Worm (Caenorhabditis elegans) whole organism, mixed stage, embryonic: ENCODE data around the gene F10D7.3.

Source experiments
- M03D4.4 ChIP-seq: sonication (generic microtip); optimal IDR thresholded peaks from 2 replicates; lab custom pipeline; 2017; ENCODE audit warnings: mild to moderate bottlenecking, missing genetic modification characterization, missing compliant biosample characterization
- blmp-1 ChIP-seq: fragments of 150-350 bp; optimal IDR thresholded peaks from 2 replicates; lab custom pipeline; 2014; ENCODE audit warnings: missing biosample characterization, missing genetic modification characterization
- ceh-39 ChIP-seq: fragments of 150-350 bp; optimal IDR thresholded peaks from 2 replicates; lab custom pipeline; 2014; ENCODE audit warnings: missing biosample characterization, missing genetic modification characterization
- ceh-43 ChIP-seq: fragments of 200-800 bp; sonication (Bioruptor generic); optimal IDR thresholded peaks from 2 replicates; lab custom pipeline; 2018; ENCODE audit warnings: mild to moderate bottlenecking, missing genetic modification characterization, moderate library complexity, missing compliant biosample characterization
- ceh-83 ChIP-seq: fragments of 200-800 bp; sonication (Bioruptor generic); optimal IDR thresholded peaks from 2 replicates; lab custom pipeline; 2018; ENCODE audit warnings: mild to moderate bottlenecking, missing genetic modification characterization, missing compliant biosample characterization
- ces-1 ChIP-seq: fragments of 150-350 bp; optimal IDR thresholded peaks from 2 replicates; lab custom pipeline; 2014; ENCODE audit warnings: missing biosample characterization, missing genetic modification reagents, missing genetic modification characterization
- cnd-1 ChIP-seq: fragments of 200-800 bp; sonication (Bioruptor generic); optimal IDR thresholded peaks from 2 replicates; lab custom pipeline; 2018; ENCODE audit warnings: mild to moderate bottlenecking, missing genetic modification characterization, missing compliant biosample characterization
- elt-1 ChIP-seq: sonication (generic microtip); optimal IDR thresholded peaks from 2 replicates; lab custom pipeline; 2017; ENCODE audit warnings: missing genetic modification characterization, mild to moderate bottlenecking, missing compliant biosample characterization, antibody characterized with exemption, moderate library complexity, borderline replicate concordance; ENCODE audit not compliant: insufficient read depth
- elt-3 ChIP-seq: fragments of 150-350 bp; optimal IDR thresholded peaks from 2 replicates; lab custom pipeline; 2014; ENCODE audit warnings: missing biosample characterization, missing genetic modification characterization
- flh-1 ChIP-seq: fragments of 200-800 bp; sonication (Bioruptor generic); optimal IDR thresholded peaks from 2 replicates; lab custom pipeline; 2018; ENCODE audit warnings: mild to moderate bottlenecking, missing genetic modification characterization, moderate library complexity, missing compliant biosample characterization
- ham-2 ChIP-seq: fragments of 200-800 bp; sonication (Bioruptor generic); optimal IDR thresholded peaks from 2 replicates; lab custom pipeline; 2018; ENCODE audit warnings: mild to moderate bottlenecking, missing genetic modification characterization, missing compliant biosample characterization
- hlh-1 ChIP-seq: fragments of 150-350 bp; optimal IDR thresholded peaks from 2 replicates; lab custom pipeline; 2014; ENCODE audit warnings: missing biosample characterization, missing genetic modification reagents, missing genetic modification characterization
- lin-13 ChIP-seq: fragments of 150-350 bp; optimal IDR thresholded peaks from 2 replicates; lab custom pipeline; 2014; ENCODE audit warnings: missing biosample characterization, missing genetic modification characterization
- lin-32 ChIP-seq: fragments of 200-800 bp; sonication (Bioruptor generic); optimal IDR thresholded peaks from 2 replicates; lab custom pipeline; 2018; ENCODE audit warnings: mild to moderate bottlenecking, missing genetic modification characterization, missing compliant biosample characterization
- lsy-2 ChIP-seq: fragments of 150-350 bp; optimal IDR thresholded peaks from 2 replicates; lab custom pipeline; 2014; ENCODE audit warnings: missing biosample characterization, missing genetic modification characterization
- mep-1 ChIP-seq: fragments of 150-350 bp; optimal IDR thresholded peaks from 2 replicates; lab custom pipeline; 2017; ENCODE audit warnings: missing biosample characterization, missing genetic modification reagents, missing genetic modification characterization, inconsistent platforms
- mls-2 ChIP-seq: sonication (generic microtip); optimal IDR thresholded peaks from 2 replicates; lab custom pipeline; 2016; ENCODE audit warnings: mild to moderate bottlenecking, missing genetic modification characterization, moderate library complexity, missing compliant biosample characterization
- nhr-2 ChIP-seq: fragments of 150-350 bp; optimal IDR thresholded peaks from 2 replicates; lab custom pipeline; 2014; ENCODE audit warnings: missing biosample characterization, missing genetic modification characterization
- nhr-237 ChIP-seq: fragments of 150-350 bp; optimal IDR thresholded peaks from 2 replicates; lab custom pipeline; 2014; ENCODE audit warnings: missing biosample characterization, missing genetic modification characterization
- nhr-28 ChIP-seq: fragments of 150-350 bp; optimal IDR thresholded peaks from 2 replicates; lab custom pipeline; 2014; ENCODE audit warnings: missing biosample characterization, missing genetic modification characterization
- pha-4 ChIP-seq: fragments of 150-350 bp; optimal IDR thresholded peaks from 2 replicates; lab custom pipeline; 2018; ENCODE audit warnings: missing biosample characterization, missing genetic modification reagents, missing genetic modification characterization
- sem-2 ChIP-seq: fragments of 200-800 bp; sonication (Bioruptor generic); optimal IDR thresholded peaks from 2 replicates; lab custom pipeline; 2018; ENCODE audit warnings: mild to moderate bottlenecking, missing genetic modification characterization, missing compliant biosample characterization
- snpc-4 ChIP-seq: fragments of 150-350 bp; optimal IDR thresholded peaks from 2 replicates; lab custom pipeline; 2014; ENCODE audit warnings: missing biosample characterization, missing genetic modification characterization
- sptf-1 ChIP-seq: sonication (generic microtip); optimal IDR thresholded peaks from 2 replicates; lab custom pipeline; 2017; ENCODE audit warnings: mild to moderate bottlenecking, missing genetic modification characterization, moderate library complexity, missing compliant biosample characterization
- tbx-8 ChIP-seq: fragments of 200-800 bp; sonication (Bioruptor generic); optimal IDR thresholded peaks from 2 replicates; lab custom pipeline; 2018; ENCODE audit warnings: mild to moderate bottlenecking, missing genetic modification characterization, moderate library complexity, missing compliant biosample characterization
- unc-120 ChIP-seq: sonication (generic microtip); optimal IDR thresholded peaks from 2 replicates; lab custom pipeline; 2017; ENCODE audit warnings: missing genetic modification characterization, missing compliant biosample characterization; ENCODE audit not compliant: poor library complexity, severe bottlenecking
- unc-39 ChIP-seq: fragments of 150-350 bp; optimal IDR thresholded peaks from 2 replicates; lab custom pipeline; 2014; ENCODE audit warnings: missing biosample characterization, missing genetic modification characterization
- unc-62 ChIP-seq: fragments of 150-350 bp; optimal IDR thresholded peaks from 2 replicates; lab custom pipeline; 2014; ENCODE audit warnings: missing biosample characterization, missing genetic modification reagents, missing genetic modification characterization
- zip-8 ChIP-seq: fragments of 150-350 bp; optimal IDR thresholded peaks from 2 replicates; lab custom pipeline; 2014; ENCODE audit warnings: missing biosample characterization, missing genetic modification characterization

The F10D7.3 gene

ce11 chrX:17400425-17400824 lies 26.0 kb upstream of the F10D7.3 start:
- TF ChIP-seq sem-2 (GFP tag; lab: Kevin White, UChicago): no peak

ce11 chrX:17398293-17398692 lies 23.9 kb upstream of the F10D7.3 start, which contains the start of gene F11C7.7:
Gene F11C7.7 (plus strand): TSS chrX:17398593.
- TF ChIP-seq lsy-2 (tag; lab: Kevin White, UChicago) (no peak), M03D4.4 (tag; lab: Kevin White, UChicago) (no peak), unc-62 (GFP tag; lab: Kevin White, UChicago) (no peak), cnd-1 (tag; lab: Kevin White, UChicago) (no peak)

ce11 chrX:17396456-17396855 lies 22.0 kb upstream of the F10D7.3 start, which contains the start of the genes vap-1 and F11C7.2:
Gene vap-1 (minus strand): TSS chrX:17396556.
Gene F11C7.2 (plus strand): TSS chrX:17396814.
- TF ChIP-seq tbx-8 (GFP tag; lab: Kevin White, UChicago): no peak
- TF ChIP-seq zip-8: no peak
- TF ChIP-seq, all 35 proteins: peak for 0

ce11 chrX:17392182-17392581 lies 17.7 kb upstream of the F10D7.3 start:
- TF ChIP-seq ces-1 (GFP tag; lab: Kevin White, UChicago): peak; percentile 91
- peak; percentile 28 for TF ChIP-seq sptf-1 (tag; lab: Kevin White, UChicago)
- TF ChIP-seq flh-1 (GFP tag; lab: Kevin White, UChicago): no peak
- TF ChIP-seq lsy-2 (tag; lab: Kevin White, UChicago): peak; percentile 49
- peak; percentile 74 for TF ChIP-seq lin-13 (tag; lab: Kevin White, UChicago)
- peak; percentile 49 for TF ChIP-seq unc-120 (tag; lab: Kevin White, UChicago)
- peak; percentile 62 for TF ChIP-seq nhr-237 (tag; lab: Kevin White, UChicago)
- TF ChIP-seq mls-2 (tag; lab: Kevin White, UChicago): no peak
- peak; percentile 79 for TF ChIP-seq pha-4 (tag; lab: Kevin White, UChicago)
- peak; percentile 74 for TF ChIP-seq hlh-1
- peak; percentile 94 for TF ChIP-seq mep-1 (tag; lab: Kevin White, UChicago)
- TF ChIP-seq ceh-39: no peak
- peak; percentile 2 for TF ChIP-seq cnd-1 (tag; lab: Kevin White, UChicago)

DNA sequence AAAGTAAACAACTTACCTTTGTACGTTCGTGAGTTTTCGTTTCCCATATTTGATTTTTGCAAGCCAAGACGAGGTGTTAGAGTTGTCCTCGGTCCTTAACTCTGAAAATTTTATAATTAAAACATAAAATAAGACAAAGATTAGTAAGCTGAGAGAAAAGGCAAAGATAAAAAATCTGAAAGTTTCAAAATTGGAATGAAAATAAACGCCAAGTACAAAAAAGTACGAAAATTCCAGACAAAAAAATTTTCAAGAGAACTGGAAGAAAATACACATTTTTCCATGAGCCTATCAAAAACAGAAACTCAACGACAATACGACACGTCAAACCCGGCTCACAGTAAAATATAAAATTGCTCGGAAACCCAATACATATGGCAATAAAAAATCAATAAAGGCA lies 17.1 kb upstream of the F10D7.3 start, which contains the start of gene F10D7.5:
F10D7.5 (minus strand) TSS at position 101 of the 400 bp plus-strand sequence.
- TF ChIP-seq ham-2 (GFP tag; lab: Kevin White, UChicago) (no peak), pha-4 (tag; lab: Kevin White, UChicago) (no peak), ceh-83 (GFP tag; lab: Kevin White, UChicago) (no peak), mls-2 (tag; lab: Kevin White, UChicago) (no peak), unc-39 (tag; lab: Kevin White, UChicago) (no peak), nhr-28 (tag; lab: Kevin White, UChicago) (no peak)

ce11 chrX:17390531-17390930 lies 16.1 kb upstream of the F10D7.3 start:
- no peak for TF ChIP-seq blmp-1 (tag; lab: Kevin White, UChicago)
- no peak for TF ChIP-seq flh-1 (GFP tag; lab: Kevin White, UChicago)
- no peak for TF ChIP-seq nhr-2 (tag; lab: Kevin White, UChicago)
- TF ChIP-seq mls-2 (tag; lab: Kevin White, UChicago): no peak
- TF ChIP-seq ces-1 (GFP tag; lab: Kevin White, UChicago): no peak
- no peak for TF ChIP-seq unc-62 (GFP tag; lab: Kevin White, UChicago)
- TF ChIP-seq pha-4 (tag; lab: Kevin White, UChicago): no peak
- no peak for TF ChIP-seq unc-120 (tag; lab: Kevin White, UChicago)
- TF ChIP-seq elt-3 (tag; lab: Kevin White, UChicago): no peak

DNA sequence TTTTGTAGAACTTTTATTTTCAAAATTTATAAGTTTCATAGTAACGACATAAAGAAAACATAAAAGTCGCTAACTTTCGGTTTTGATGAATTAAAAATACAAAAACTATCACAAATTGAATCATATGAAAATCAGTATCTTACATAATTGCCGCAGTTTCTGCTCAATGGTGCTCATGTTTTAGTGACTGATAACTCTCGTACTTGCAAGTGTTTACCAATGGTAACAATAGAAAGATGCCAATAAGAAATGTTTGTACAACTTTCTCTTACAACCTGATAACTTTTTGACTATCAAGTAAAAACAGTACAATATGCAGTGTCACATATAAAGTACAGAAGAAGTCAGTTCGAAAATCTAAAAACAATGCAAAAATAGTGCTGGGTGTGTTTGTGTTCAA lies 11.7 kb upstream of the F10D7.3 start:
- TF ChIP-seq cnd-1 (tag; lab: Kevin White, UChicago) (no peak), ces-1 (GFP tag; lab: Kevin White, UChicago) (no peak), elt-1 (tag; lab: Kevin White, UChicago) (no peak), unc-39 (tag; lab: Kevin White, UChicago) (no peak), nhr-237 (tag; lab: Kevin White, UChicago) (no peak), ham-2 (GFP tag; lab: Kevin White, UChicago) (no peak), flh-1 (GFP tag; lab: Kevin White, UChicago) (no peak), lin-32 (no peak), pha-4 (tag; lab: Kevin White, UChicago) (no peak), ceh-43 (GFP tag; lab: Kevin White, UChicago) (no peak), snpc-4 (tag; lab: Kevin White, UChicago) (no peak), elt-3 (tag; lab: Kevin White, UChicago) (no peak), mep-1 (tag; lab: Kevin White, UChicago) (no peak), ceh-39 (no peak)
